Worm (Caenorhabditis elegans) whole organism, L3 larva: ENCODE measurements around the gene pros-1.

Experiments
- R02D3.7 ChIP-seq: fragments of 150-350 bp; optimal IDR thresholded peaks from 2 replicates; lab custom pipeline; 2014; ENCODE audit warnings: missing biosample characterization, missing genetic modification characterization
- ZK546.5 ChIP-seq: sonication (generic microtip); optimal IDR thresholded peaks from 2 replicates; lab custom pipeline; 2017; ENCODE audit warnings: missing biosample characterization, missing genetic modification characterization
- aly-2 ChIP-seq: fragments of 150-350 bp; optimal IDR thresholded peaks from 2 replicates; lab custom pipeline; 2014; ENCODE audit warnings: missing biosample characterization, missing genetic modification characterization
- ama-1 ChIP-seq: fragments of 150-350 bp; optimal IDR thresholded peaks from 2 replicates; lab custom pipeline; 2018
- ceh-16 ChIP-seq: sonication (generic microtip); optimal IDR thresholded peaks from 2 replicates; lab custom pipeline; 2017; ENCODE audit warnings: missing biosample characterization, missing genetic modification characterization
- ceh-28 ChIP-seq: fragments of 150-350 bp; optimal IDR thresholded peaks from 2 replicates; lab custom pipeline; 2014; ENCODE audit warnings: missing biosample characterization, missing genetic modification reagents, missing genetic modification characterization
- ceh-82 ChIP-seq: fragments of 150-350 bp; optimal IDR thresholded peaks from 2 replicates; lab custom pipeline; 2014; ENCODE audit warnings: missing biosample characterization, missing genetic modification characterization
- ceh-9 ChIP-seq: sonication (generic microtip); optimal IDR thresholded peaks from 2 replicates; lab custom pipeline; 2018; ENCODE audit warnings: missing biosample characterization, missing genetic modification characterization
- daf-12 ChIP-seq: fragments of 150-350 bp; optimal IDR thresholded peaks from 2 replicates; lab custom pipeline; 2014; ENCODE audit warnings: missing biosample characterization, missing genetic modification reagents, missing genetic modification characterization
- egl-27 ChIP-seq: sonication (generic microtip); optimal IDR thresholded peaks from 4 replicates; lab custom pipeline; 2017; ENCODE audit warnings: missing biosample characterization, missing genetic modification reagents, missing genetic modification characterization
- egl-5 ChIP-seq: fragments of 150-350 bp; optimal IDR thresholded peaks from 2 replicates; lab custom pipeline; 2017; ENCODE audit warnings: missing biosample characterization, missing genetic modification reagents, missing genetic modification characterization, inconsistent platforms
- elt-1 ChIP-seq: fragments of 150-350 bp; optimal IDR thresholded peaks from 2 replicates; lab custom pipeline; 2014; ENCODE audit warnings: missing biosample characterization, missing genetic modification characterization
- elt-2 ChIP-seq: sonication (generic microtip); optimal IDR thresholded peaks from 2 replicates; lab custom pipeline; 2016; ENCODE audit warnings: missing genetic modification reagents, mild to moderate bottlenecking, missing genetic modification characterization, missing compliant biosample characterization
- elt-3 ChIP-seq, 3 experiments: fragments of 150-350 bp in 1 of 3; sonication (generic microtip) in 2 of 3; optimal IDR thresholded peaks; 2 replicates in 2 of 3; 4 replicates in 1 of 3; lab custom pipeline; 2014 to 2017; ENCODE audit warnings: missing biosample characterization in 3 of 3, missing genetic modification characterization in 3 of 3
- eor-1 ChIP-seq, 2 experiments: fragments of 150-350 bp; optimal IDR thresholded peaks; 2 replicates each; lab custom pipeline; 2014 to 2018; ENCODE audit warnings: missing biosample characterization in 2 of 2, missing genetic modification characterization in 2 of 2
- fkh-10 ChIP-seq: sonication (generic microtip); optimal IDR thresholded peaks from 2 replicates; lab custom pipeline; 2017; ENCODE audit warnings: missing biosample characterization, missing genetic modification reagents, missing genetic modification characterization
- fkh-2 ChIP-seq: fragments of 150-350 bp; optimal IDR thresholded peaks from 2 replicates; lab custom pipeline; 2014; ENCODE audit warnings: missing biosample characterization, missing genetic modification reagents, missing genetic modification characterization
- fos-1 ChIP-seq: fragments of 150-350 bp; optimal IDR thresholded peaks from 2 replicates; lab custom pipeline; 2014; ENCODE audit warnings: missing biosample characterization, missing genetic modification characterization
- hmg-11 ChIP-seq: sonication (generic microtip); optimal IDR thresholded peaks from 2 replicates; lab custom pipeline; 2016; ENCODE audit warnings: missing genetic modification characterization, missing compliant biosample characterization
- jun-1 ChIP-seq: fragments of 150-350 bp; optimal IDR thresholded peaks from 2 replicates; lab custom pipeline; 2014; ENCODE audit warnings: missing biosample characterization, missing genetic modification reagents, missing genetic modification characterization
- lin-15B ChIP-seq: fragments of 150-350 bp; optimal IDR thresholded peaks from 2 replicates; lab custom pipeline; 2014; ENCODE audit warnings: missing biosample characterization, missing genetic modification characterization
- lin-39 ChIP-seq: fragments of 150-350 bp; optimal IDR thresholded peaks from 2 replicates; lab custom pipeline; 2018; ENCODE audit warnings: missing biosample characterization, missing genetic modification reagents, missing genetic modification characterization
- lsy-12 ChIP-seq: sonication (generic microtip); optimal IDR thresholded peaks from 2 replicates; lab custom pipeline; 2016; ENCODE audit warnings: mild to moderate bottlenecking, missing genetic modification characterization, missing compliant biosample characterization
- mdl-1 ChIP-seq: fragments of 150-350 bp; optimal IDR thresholded peaks from 2 replicates; lab custom pipeline; 2014; ENCODE audit warnings: missing biosample characterization, missing genetic modification characterization
- mml-1 ChIP-seq: fragments of 150-350 bp; sonication (generic microtip); optimal IDR thresholded peaks from 3 replicates; lab custom pipeline; 2014; ENCODE audit warnings: missing biosample characterization, missing genetic modification characterization
- nfya-1 ChIP-seq: sonication (generic microtip); optimal IDR thresholded peaks from 2 replicates; lab custom pipeline; 2017; ENCODE audit warnings: missing genetic modification characterization, mild to moderate bottlenecking, missing compliant biosample characterization, antibody characterized with exemption, moderate library complexity; ENCODE audit not compliant: insufficient read depth
- nhr-11 ChIP-seq: fragments of 150-350 bp; optimal IDR thresholded peaks from 2 replicates; lab custom pipeline; 2014; ENCODE audit warnings: missing biosample characterization, missing genetic modification characterization
- nhr-12 ChIP-seq: fragments of 150-350 bp; optimal IDR thresholded peaks from 2 replicates; lab custom pipeline; 2014; ENCODE audit warnings: missing biosample characterization, missing genetic modification characterization
- nhr-23 ChIP-seq: fragments of 150-350 bp; optimal IDR thresholded peaks from 2 replicates; lab custom pipeline; 2014; ENCODE audit warnings: missing biosample characterization, missing genetic modification reagents, missing genetic modification characterization
- nhr-237 ChIP-seq: fragments of 150-350 bp; optimal IDR thresholded peaks from 2 replicates; lab custom pipeline; 2014; ENCODE audit warnings: missing biosample characterization, missing genetic modification characterization
- nhr-25 ChIP-seq: sonication (generic microtip); optimal IDR thresholded peaks from 2 replicates; lab custom pipeline; 2017; ENCODE audit warnings: missing biosample characterization, missing genetic modification characterization
- nhr-28 ChIP-seq: fragments of 150-350 bp; optimal IDR thresholded peaks from 2 replicates; lab custom pipeline; 2014; ENCODE audit warnings: missing biosample characterization, missing genetic modification characterization
- nhr-43 ChIP-seq: sonication (generic microtip); optimal IDR thresholded peaks from 2 replicates; lab custom pipeline; 2016; ENCODE audit warnings: mild to moderate bottlenecking, missing genetic modification characterization, missing compliant biosample characterization; ENCODE audit not compliant: poor library complexity, severe bottlenecking
- nhr-67 ChIP-seq: fragments of 150-350 bp; optimal IDR thresholded peaks from 2 replicates; lab custom pipeline; 2014; ENCODE audit warnings: missing biosample characterization, missing genetic modification characterization
- nhr-76 ChIP-seq: fragments of 150-350 bp; sonication (generic microtip); optimal IDR thresholded peaks from 5 replicates; lab custom pipeline; 2014; ENCODE audit warnings: missing biosample characterization, missing genetic modification characterization
- nhr-77 ChIP-seq: fragments of 150-350 bp; optimal IDR thresholded peaks from 2 replicates; lab custom pipeline; 2014; ENCODE audit warnings: missing biosample characterization, missing genetic modification characterization
- pha-4 ChIP-seq: fragments of 150-350 bp; optimal IDR thresholded peaks from 2 replicates; lab custom pipeline; 2014; ENCODE audit warnings: missing biosample characterization, missing genetic modification reagents, missing genetic modification characterization
- pqm-1 ChIP-seq: fragments of 150-350 bp; optimal IDR thresholded peaks from 2 replicates; lab custom pipeline; 2017; ENCODE audit warnings: missing biosample characterization, missing genetic modification characterization, inconsistent platforms
- sea-2 ChIP-seq: fragments of 150-350 bp; sonication (generic microtip); optimal IDR thresholded peaks from 4 replicates; lab custom pipeline; 2014; ENCODE audit warnings: missing biosample characterization, missing genetic modification reagents, missing genetic modification characterization
- skn-1 ChIP-seq: fragments of 150-350 bp; optimal IDR thresholded peaks from 2 replicates; lab custom pipeline; 2014; ENCODE audit warnings: missing biosample characterization, missing genetic modification characterization
- snpc-4 ChIP-seq: fragments of 150-350 bp; optimal IDR thresholded peaks from 2 replicates; lab custom pipeline; 2014; ENCODE audit warnings: missing biosample characterization, missing genetic modification characterization
- tbx-2 ChIP-seq: sonication (generic microtip); optimal IDR thresholded peaks from 2 replicates; lab custom pipeline; 2016; ENCODE audit warnings: mild to moderate bottlenecking, missing genetic modification characterization, missing compliant biosample characterization
- unc-39 ChIP-seq: sonication (generic microtip); optimal IDR thresholded peaks from 4 replicates; lab custom pipeline; 2017; ENCODE audit warnings: missing biosample characterization, missing genetic modification characterization
- unc-62 ChIP-seq: fragments of 150-350 bp; sonication (generic microtip); optimal IDR thresholded peaks from 4 replicates; lab custom pipeline; 2014; ENCODE audit warnings: missing biosample characterization, missing genetic modification reagents, missing genetic modification characterization
- zag-1 ChIP-seq: fragments of 150-350 bp; optimal IDR thresholded peaks from 2 replicates; lab custom pipeline; 2014; ENCODE audit warnings: missing biosample characterization, missing genetic modification characterization
- ztf-11 ChIP-seq: fragments of 150-350 bp; optimal IDR thresholded peaks from 2 replicates; lab custom pipeline; 2014; ENCODE audit warnings: missing biosample characterization, missing genetic modification characterization
- ztf-4 ChIP-seq: fragments of 150-350 bp; optimal IDR thresholded peaks from 2 replicates; lab custom pipeline; 2014; ENCODE audit warnings: missing biosample characterization, missing genetic modification characterization

The pros-1 gene

ce11 chrIII:8042775-8043174, 24.3 kb upstream of the pros-1 start, which contains the start of gene K12H4.6:
K12H4.6 (minus strand) TSS chrIII:8042875.
- TF ChIP-seq ceh-82 (no peak), fkh-2 (no peak), aly-2 (tag; lab: Kevin White, UChicago) (no peak), nhr-11 (tag; lab: Kevin White, UChicago) (no peak), lin-39 (tag; lab: Kevin White, UChicago) (no peak), lin-15B (tag; lab: Kevin White, UChicago) (no peak), ZK546.5 (tag; lab: Kevin White, UChicago) (no peak), ceh-28 (no peak), mml-1 (tag; lab: Kevin White, UChicago) (no peak), egl-27 (tag; lab: Kevin White, UChicago) (no peak), eor-1 (tag; optimal IDR thresholded peaks at IDR 0.05; lab: Kevin White, UChicago) (no peak), sea-2 (GFP tag; lab: Kevin White, UChicago) (no peak), nhr-237 (tag; lab: Kevin White, UChicago) (no peak)

- TF ChIP-seq egl-5 (tag; lab: Kevin White, UChicago) (peak; percentile 82), aly-2 (tag; lab: Kevin White, UChicago) (no peak), fkh-2 (no peak), daf-12 (tag; lab: Kevin White, UChicago) (peak; percentile 21), lsy-12 (tag; lab: Kevin White, UChicago) (peak; percentile 98), lin-39 (tag; lab: Kevin White, UChicago) (peak; percentile 98), nhr-67 (tag; lab: Kevin White, UChicago) (peak; percentile 44), R02D3.7 (peak; percentile 95), nhr-23 (peak; percentile 97), elt-2 (peak; percentile 93), ceh-9 (tag; lab: Kevin White, UChicago) (no peak), nhr-11 (tag; lab: Kevin White, UChicago) (peak; percentile 97), egl-27 (tag; lab: Kevin White, UChicago) (peak; percentile 96), pqm-1 (tag; lab: Kevin White, UChicago) (peak; percentile 96), nhr-25 (tag; lab: Kevin White, UChicago) (peak; percentile 96), fkh-10 (GFP tag; lab: Kevin White, UChicago) (peak; percentile 96), nhr-12 (tag; lab: Kevin White, UChicago) (no peak), ama-1 (lab: Kevin White, UChicago) (peak; percentile 53), nfya-1 (peak; percentile 96), elt-3 (tag; optimal IDR thresholded peaks at IDR 0.05; lab: Kevin White, UChicago) (peak in 1 of 3 experiments; percentile 98), mml-1 (tag; lab: Kevin White, UChicago) (no peak), tbx-2 (peak; percentile 87), nhr-76 (tag; lab: Kevin White, UChicago) (peak; percentile 79), ceh-28 (peak; percentile 93), eor-1 (tag; optimal IDR thresholded peaks at IDR 0.05; lab: Kevin White, UChicago) (peak in 1 of 2 experiments; percentile 14), nhr-77 (tag; lab: Kevin White, UChicago) (peak; percentile 89), ztf-4 (tag; lab: Kevin White, UChicago) (peak; percentile 81), zag-1 (tag; lab: Kevin White, UChicago) (peak; percentile 49), ztf-11 (tag; lab: Kevin White, UChicago) (peak; percentile 57), ZK546.5 (tag; lab: Kevin White, UChicago) (peak; percentile 66), lin-15B (tag; lab: Kevin White, UChicago) (peak; percentile 99), sea-2 (GFP tag; lab: Kevin White, UChicago) (no peak), jun-1 (peak; percentile 97), nhr-237 (tag; lab: Kevin White, UChicago) (no peak), nhr-43 (tag; lab: Kevin White, UChicago) (peak; percentile 97), nhr-28 (no peak), mdl-1 (tag; lab: Kevin White, UChicago) (peak; percentile 72), skn-1 (tag; lab: Kevin White, UChicago) (peak; percentile 92), elt-1 (peak; percentile 82), unc-39 (no peak), ceh-16 (peak; percentile 69), ceh-82 (peak; percentile 92), unc-62 (GFP tag; lab: Kevin White, UChicago) (peak; percentile 96), hmg-11 (tag; lab: Kevin White, UChicago) (peak; percentile 96), pha-4 (peak; percentile 100), snpc-4 (tag; lab: Kevin White, UChicago) (peak; percentile 95), fos-1 (tag; lab: Kevin White, UChicago) (peak; percentile 93)
These were observed 23.3 kb upstream of the pros-1 start for ce11 chrIII:8043784-8044183.
